Worm (Caenorhabditis elegans) whole organism, midembryonic: Measurements from ENCODE around the gene mps-2.

Experiments
- T22C8.4 ChIP-seq: fragments of 200-800 bp; sonication (Bioruptor generic); IDR thresholded peaks from 2 replicates; pipeline ENCODE4 v1.3.6; 2022; ENCODE audit warnings: missing genetic modification characterization, missing compliant biosample characterization
- flt-1 ChIP-seq: fragments of 200-800 bp; sonication (Bioruptor generic); IDR thresholded peaks from 2 replicates; pipeline ENCODE4 v1.3.6; 2022; ENCODE audit warnings: missing genetic modification characterization, missing compliant biosample characterization
- med-1 ChIP-seq: sonication (generic microtip); optimal IDR thresholded peaks from 2 replicates; lab custom pipeline; 2017; ENCODE audit warnings: missing genetic modification characterization, mild to moderate bottlenecking, missing compliant biosample characterization, antibody characterized with exemption, missing genetic modification reagents; ENCODE audit not compliant: insufficient read depth
- tab-1 ChIP-seq: fragments of 200-800 bp; sonication (Bioruptor generic); IDR thresholded peaks from 2 replicates; pipeline ENCODE4 v1.3.6; 2022; ENCODE audit warnings: missing genetic modification characterization, missing compliant biosample characterization
- ztf-23 ChIP-seq: fragments of 200-800 bp; sonication (Bioruptor generic); IDR thresholded peaks from 2 replicates; pipeline ENCODE4 v1.3.6; 2022; ENCODE audit warnings: missing genetic modification reagents, missing genetic modification characterization, missing compliant biosample characterization

DNA sequence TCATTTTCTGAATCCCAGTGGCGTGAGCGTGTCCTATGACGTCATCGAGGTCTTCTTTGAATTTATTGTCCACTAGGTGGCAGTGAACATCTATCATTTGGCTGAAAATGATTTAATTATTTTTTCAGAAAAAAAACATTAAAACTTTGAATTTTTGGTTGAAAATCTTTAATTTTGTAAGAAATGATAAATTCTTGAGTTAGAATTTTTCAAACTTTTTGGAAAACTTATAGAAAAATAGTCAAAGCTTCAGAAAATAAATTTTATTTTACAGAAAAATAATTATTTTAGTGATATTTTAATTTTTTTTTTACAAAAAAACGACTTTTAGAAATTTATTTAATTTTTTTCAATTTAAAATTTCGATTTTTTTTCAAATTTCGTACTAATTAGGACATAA, 33.4 kb downstream of the mps-2 start, which contains the start of gene B0432.8:
- TF ChIP-seq tab-1 (GFP tag; lab: Robert Waterston, UW) (no peak), flt-1 (no peak), ztf-23 (GFP tag; lab: Robert Waterston, UW) (no peak), T22C8.4 (GFP tag; lab: Robert Waterston, UW) (no peak), med-1 (GFP tag; lab: Kevin White, UChicago) (no peak)
